Worm (Caenorhabditis elegans) whole organism, L1 larva: ENCODE data around the gene H04J21.4.
A peak's percentile ranks its signal among the peaks of the same experiment; 100 is the strongest.

Experiments used
- C16A3.4 ChIP-seq: fragments of 150-350 bp; optimal IDR thresholded peaks from 2 replicates; lab custom pipeline; 2014; ENCODE audit warnings: missing biosample characterization, missing genetic modification characterization
- C34B4.2 ChIP-seq: sonication (generic microtip); optimal IDR thresholded peaks from 2 replicates; lab custom pipeline; 2017; ENCODE audit warnings: mild to moderate bottlenecking, missing genetic modification characterization, missing compliant biosample characterization
- Y116A8C.19 ChIP-seq: sonication (generic microtip); optimal IDR thresholded peaks from 2 replicates; lab custom pipeline; 2016; ENCODE audit warnings: missing compliant biosample characterization, missing genetic modification characterization, borderline replicate concordance
- aha-1 ChIP-seq: fragments of 150-350 bp; optimal IDR thresholded peaks from 2 replicates; lab custom pipeline; 2014; ENCODE audit warnings: missing biosample characterization, missing genetic modification characterization
- aly-2 ChIP-seq: fragments of 150-350 bp; optimal IDR thresholded peaks from 2 replicates; lab custom pipeline; 2014; ENCODE audit warnings: missing biosample characterization, missing genetic modification characterization
- ama-1 ChIP-seq: fragments of 150-350 bp; optimal IDR thresholded peaks from 2 replicates; lab custom pipeline; 2014
- blmp-1 ChIP-seq: fragments of 150-350 bp; optimal IDR thresholded peaks from 2 replicates; lab custom pipeline; 2014; ENCODE audit warnings: missing biosample characterization, missing genetic modification characterization
- ceh-63 ChIP-seq: fragments of 200-800 bp; sonication (Bioruptor generic); optimal IDR thresholded peaks from 2 replicates; lab custom pipeline; 2018; ENCODE audit warnings: mild to moderate bottlenecking, missing genetic modification characterization, missing compliant biosample characterization
- ceh-82 ChIP-seq, 3 experiments: fragments of 150-350 bp in 1 of 3; sonication (generic microtip) in 2 of 3; optimal IDR thresholded peaks; 2 replicates each; lab custom pipeline; 2014 to 2017; ENCODE audit warnings: missing biosample characterization in 3 of 3, missing genetic modification characterization in 3 of 3
- ceh-90 ChIP-seq: sonication (generic microtip); optimal IDR thresholded peaks from 2 replicates; lab custom pipeline; 2016; ENCODE audit warnings: missing genetic modification characterization, missing compliant biosample characterization
- dpl-1 ChIP-seq, 3 experiments: fragments of 150-350 bp in 2 of 3; sonication (generic microtip) in 1 of 3; optimal IDR thresholded peaks; 2 replicates each; lab custom pipeline; 2014 to 2017; ENCODE audit warnings: missing biosample characterization in 3 of 3, missing genetic modification characterization in 3 of 3, missing genetic modification reagents in 3 of 3
- dsc-1 ChIP-seq: sonication (generic microtip); optimal IDR thresholded peaks from 2 replicates; lab custom pipeline; 2016; ENCODE audit warnings: mild to moderate bottlenecking, missing genetic modification characterization, missing compliant biosample characterization
- efl-1 ChIP-seq, 4 experiments: fragments of 150-350 bp; optimal IDR thresholded peaks in 3 of 4; peaks in 1 of 4; 1 replicate in 1 of 4; 2 replicates in 3 of 4; lab custom pipeline; 2014; ENCODE audit warnings: missing biosample characterization in 2 of 4, missing genetic modification characterization in 2 of 4, missing genetic modification reagents in 2 of 4
- efl-3 ChIP-seq: fragments of 200-800 bp; sonication (Bioruptor generic); optimal IDR thresholded peaks from 2 replicates; lab custom pipeline; 2018; ENCODE audit warnings: mild to moderate bottlenecking, missing genetic modification characterization, missing compliant biosample characterization
- egl-13 ChIP-seq: sonication (generic microtip); optimal IDR thresholded peaks from 2 replicates; lab custom pipeline; 2016; ENCODE audit warnings: missing genotype, missing genetic modification reagents, missing genetic modification characterization, missing compliant biosample characterization
- elt-2 ChIP-seq: sonication (generic microtip); optimal IDR thresholded peaks from 2 replicates; lab custom pipeline; 2016; ENCODE audit warnings: missing genetic modification characterization, mild to moderate bottlenecking, inconsistent platforms, missing compliant biosample characterization, missing genetic modification reagents
- fkh-10 ChIP-seq: sonication (generic microtip); optimal IDR thresholded peaks from 2 replicates; lab custom pipeline; 2017; ENCODE audit warnings: missing biosample characterization, missing genetic modification reagents, missing genetic modification characterization
- fkh-4 ChIP-seq: sonication (generic microtip); optimal IDR thresholded peaks from 2 replicates; lab custom pipeline; 2016; ENCODE audit warnings: missing compliant biosample characterization, missing genetic modification characterization, borderline replicate concordance
- fos-1 ChIP-seq: fragments of 150-350 bp; optimal IDR thresholded peaks from 2 replicates; lab custom pipeline; 2014; ENCODE audit warnings: missing biosample characterization, missing genetic modification characterization
- grh-1 ChIP-seq: fragments of 200-800 bp; sonication (Bioruptor generic); IDR thresholded peaks from 2 replicates; pipeline ENCODE4 v1.3.6; 2022; ENCODE audit warnings: missing genetic modification reagents, missing genetic modification characterization, missing compliant biosample characterization
- hlh-17 ChIP-seq: fragments of 200-800 bp; sonication (Bioruptor generic); optimal IDR thresholded peaks from 2 replicates; lab custom pipeline; 2018; ENCODE audit warnings: missing genetic modification characterization, mild to moderate bottlenecking, missing compliant biosample characterization, moderate library complexity, borderline replicate concordance
- hlh-4 ChIP-seq: sonication (generic microtip); optimal IDR thresholded peaks from 2 replicates; lab custom pipeline; 2016; ENCODE audit warnings: mild to moderate bottlenecking, missing genetic modification characterization, missing compliant biosample characterization
- hpl-2 ChIP-seq: fragments of 150-350 bp; optimal IDR thresholded peaks from 2 replicates; lab custom pipeline; 2014; ENCODE audit warnings: missing biosample characterization, missing genetic modification reagents, missing genetic modification characterization
- isw-1 ChIP-seq: fragments of 200-800 bp; sonication (Bioruptor generic); IDR thresholded peaks from 2 replicates; pipeline ENCODE4 v1.3.6; 2022; ENCODE audit warnings: missing genetic modification characterization, missing compliant biosample characterization
- jun-1 ChIP-seq: fragments of 150-350 bp; optimal IDR thresholded peaks from 2 replicates; lab custom pipeline; 2014; ENCODE audit warnings: missing biosample characterization, missing genetic modification reagents, missing genetic modification characterization
- lin-13 ChIP-seq: fragments of 150-350 bp; optimal IDR thresholded peaks from 2 replicates; lab custom pipeline; 2014; ENCODE audit warnings: missing biosample characterization, missing genetic modification reagents, missing genetic modification characterization
- lin-14 ChIP-seq: fragments of 200-800 bp; sonication (Bioruptor generic); optimal IDR thresholded peaks from 2 replicates; lab custom pipeline; 2018; ENCODE audit warnings: mild to moderate bottlenecking, missing genetic modification characterization, moderate library complexity, missing compliant biosample characterization
- lin-15B ChIP-seq: fragments of 150-350 bp; sonication (generic microtip); optimal IDR thresholded peaks from 3 replicates; lab custom pipeline; 2014; ENCODE audit warnings: missing biosample characterization, missing genetic modification characterization
- mab-9 ChIP-seq: fragments of 200-800 bp; sonication (Bioruptor generic); IDR thresholded peaks from 2 replicates; pipeline ENCODE4 v1.3.6; 2022; ENCODE audit warnings: missing genetic modification reagents, missing genetic modification characterization, missing compliant biosample characterization
- mdl-1 ChIP-seq, 2 experiments: fragments of 150-350 bp; optimal IDR thresholded peaks; 2 replicates each; lab custom pipeline; 2014 to 2017; ENCODE audit warnings: missing biosample characterization in 2 of 2, missing genetic modification characterization in 2 of 2, inconsistent platforms in 1 of 2
- mep-1 ChIP-seq: fragments of 150-350 bp; optimal IDR thresholded peaks from 2 replicates; lab custom pipeline; 2014; ENCODE audit warnings: missing biosample characterization, missing genetic modification characterization
- nhr-19 ChIP-seq: fragments of 200-800 bp; sonication (Bioruptor generic); conservative IDR thresholded peaks from 2 replicates; pipeline ENCODE4 v1.3.6; 2022; ENCODE audit warnings: missing genetic modification characterization, missing compliant biosample characterization
- nhr-28 ChIP-seq: fragments of 150-350 bp; optimal IDR thresholded peaks from 2 replicates; lab custom pipeline; 2014; ENCODE audit warnings: missing biosample characterization, missing genetic modification characterization
- nhr-77 ChIP-seq: fragments of 150-350 bp; optimal IDR thresholded peaks from 2 replicates; lab custom pipeline; 2014; ENCODE audit warnings: missing biosample characterization, missing genetic modification characterization
- nhr-84 ChIP-seq: sonication (generic microtip); optimal IDR thresholded peaks from 2 replicates; lab custom pipeline; 2017; ENCODE audit warnings: missing biosample characterization, missing genetic modification characterization
- nhr-85 ChIP-seq: sonication (generic microtip); peaks from one replicate; lab custom pipeline; 2016; ENCODE audit warnings: missing genetic modification characterization, inconsistent platforms, missing compliant biosample characterization
- nhr-90 ChIP-seq: sonication (generic microtip); optimal IDR thresholded peaks from 2 replicates; lab custom pipeline; 2016; ENCODE audit warnings: mild to moderate bottlenecking, missing genetic modification characterization, missing compliant biosample characterization; ENCODE audit not compliant: poor library complexity
- pax-3 ChIP-seq: fragments of 200-800 bp; sonication (Bioruptor generic); optimal IDR thresholded peaks from 2 replicates; lab custom pipeline; 2018; ENCODE audit warnings: mild to moderate bottlenecking, missing genetic modification characterization, moderate library complexity, missing compliant biosample characterization
- pqm-1 ChIP-seq: sonication (generic microtip); optimal IDR thresholded peaks from 3 replicates; lab custom pipeline; 2017; ENCODE audit warnings: missing biosample characterization, missing genetic modification characterization
- rnt-1 ChIP-seq: sonication (generic microtip); optimal IDR thresholded peaks from 2 replicates; lab custom pipeline; 2016; ENCODE audit warnings: mild to moderate bottlenecking, missing genetic modification characterization, moderate library complexity, missing compliant biosample characterization
- snpc-4 ChIP-seq: fragments of 150-350 bp; optimal IDR thresholded peaks from 2 replicates; lab custom pipeline; 2014; ENCODE audit warnings: missing biosample characterization, missing genetic modification characterization
- sox-4 ChIP-seq: sonication (generic microtip); optimal IDR thresholded peaks from 2 replicates; lab custom pipeline; 2016; ENCODE audit warnings: missing genetic modification characterization, missing compliant biosample characterization
- sptf-1 ChIP-seq: fragments of 150-350 bp; optimal IDR thresholded peaks from 2 replicates; lab custom pipeline; 2014; ENCODE audit warnings: missing biosample characterization, missing genetic modification characterization
- tlp-1 ChIP-seq: fragments of 150-350 bp; optimal IDR thresholded peaks from 2 replicates; lab custom pipeline; 2014; ENCODE audit warnings: missing biosample characterization, missing genetic modification characterization
- unc-130 ChIP-seq: fragments of 150-350 bp; optimal IDR thresholded peaks from 2 replicates; lab custom pipeline; 2017; ENCODE audit warnings: missing biosample characterization, missing genetic modification characterization, inconsistent platforms
- unc-30 ChIP-seq: sonication (generic microtip); optimal IDR thresholded peaks from 2 replicates; lab custom pipeline; 2017; ENCODE audit warnings: missing biosample characterization, missing genetic modification characterization
- unc-62 ChIP-seq: fragments of 150-350 bp; optimal IDR thresholded peaks from 2 replicates; lab custom pipeline; 2014; ENCODE audit warnings: missing biosample characterization, missing genetic modification reagents, missing genetic modification characterization
- unc-86 ChIP-seq: sonication (generic microtip); optimal IDR thresholded peaks from 2 replicates; lab custom pipeline; 2016; ENCODE audit warnings: missing genetic modification characterization, missing compliant biosample characterization
- unc-98 ChIP-seq: fragments of 200-800 bp; sonication (Bioruptor generic); IDR thresholded peaks from 2 replicates; pipeline ENCODE4 v1.3.6; 2022; ENCODE audit warnings: missing genetic modification characterization, missing compliant biosample characterization
- vab-15 ChIP-seq: sonication (generic microtip); optimal IDR thresholded peaks from 2 replicates; lab custom pipeline; 2017; ENCODE audit warnings: missing genotype, mild to moderate bottlenecking, missing genetic modification characterization, missing compliant biosample characterization
- xbp-1 ChIP-seq: sonication (generic microtip); optimal IDR thresholded peaks from 2 replicates; lab custom pipeline; 2016; ENCODE audit warnings: missing genetic modification characterization, missing compliant biosample characterization
- ztf-11 ChIP-seq, 2 experiments: sonication (generic microtip); optimal IDR thresholded peaks; 2 replicates each; lab custom pipeline; 2016 to 2017; ENCODE audit warnings: missing genetic modification characterization in 2 of 2, missing biosample characterization in 1 of 2, missing compliant biosample characterization in 1 of 2
- ztf-4 ChIP-seq: fragments of 150-350 bp; optimal IDR thresholded peaks from 2 replicates; lab custom pipeline; 2014; ENCODE audit warnings: missing biosample characterization, missing genetic modification characterization

H04J21.4 gene

DNA sequence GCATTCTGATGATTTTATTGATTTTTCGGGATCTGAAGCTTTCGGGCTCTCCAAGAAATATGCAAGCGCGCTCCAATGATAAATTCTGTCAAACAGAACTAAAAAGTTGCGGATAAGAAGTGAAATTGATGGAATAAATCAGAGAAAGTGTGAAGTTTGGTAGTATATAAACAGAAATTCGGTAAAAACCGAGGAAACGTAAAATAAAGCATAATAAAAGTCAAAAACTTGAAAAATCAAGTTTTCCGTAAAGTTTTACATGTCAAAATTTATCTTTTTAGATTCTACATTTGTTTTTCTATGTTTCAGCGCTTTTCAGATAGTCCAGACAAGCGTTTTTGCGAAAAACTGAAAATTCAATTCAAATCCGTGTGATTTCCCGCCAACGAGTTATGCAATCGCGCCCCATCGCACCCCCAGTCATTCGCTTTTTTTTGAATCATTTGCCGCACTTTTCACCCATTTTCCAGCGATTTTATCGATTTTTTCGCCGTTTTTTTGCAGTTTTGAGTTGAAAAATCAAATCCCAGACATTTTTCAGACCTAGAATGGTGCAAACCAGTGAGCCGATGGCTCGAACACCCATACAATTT is 37.2 kb downstream of the H04J21.4 start, which contains the start of the genes Y54F10BM.13 and ppm-1.D:
Gene Y54F10BM.13 (minus strand): TSS at position 51 of the 593 bp plus-strand sequence.
Gene ppm-1.D (plus strand): TSS at position 540 of the 593 bp plus-strand sequence.
- TF ChIP-seq ztf-11 (tag; optimal IDR thresholded peaks at IDR 0.05; lab: Kevin White, UChicago) = no peak
- TF ChIP-seq nhr-19 = 0 out of 2 replicates have a peak, but pooled peaks have one; percentile 7
- no peak; the same call in 1 of the 2 replicates for TF ChIP-seq isw-1 (GFP tag; lab: Robert Waterston, UW)
- TF ChIP-seq dpl-1 (GFP tag; optimal IDR thresholded peaks at IDR 0.05; lab: Kevin White, UChicago) = peak; percentile 89 to 92 (median 90)
- peak; percentile 28 for TF ChIP-seq nhr-85 (tag; lab: Kevin White, UChicago)
- no peak for TF ChIP-seq mep-1 (tag; lab: Kevin White, UChicago)
- no peak for TF ChIP-seq jun-1
- TF ChIP-seq aha-1 (tag; lab: Kevin White, UChicago) = no peak
- TF ChIP-seq pqm-1 (tag; lab: Kevin White, UChicago) = no peak
- TF ChIP-seq sox-4 (tag; lab: Kevin White, UChicago) = no peak
- peak; percentile 31 for TF ChIP-seq C16A3.4 (tag; lab: Kevin White, UChicago)
- peak; percentile 34 for TF ChIP-seq ceh-90 (tag; lab: Kevin White, UChicago)
- no peak for TF ChIP-seq ama-1 (lab: Kevin White, UChicago)
- no peak for TF ChIP-seq C34B4.2 (tag; lab: Kevin White, UChicago)
- peak; percentile 94 to 97 for TF ChIP-seq efl-1 (optimal IDR thresholded peaks at IDR 0.05; lab: Kevin White, UChicago)
- TF ChIP-seq efl-1 (GFP tag; optimal IDR thresholded peaks at IDR 0.05 in 1 of 2; lab: Kevin White, UChicago) = peak; percentile 93 to 99
- TF ChIP-seq vab-15 (tag; lab: Kevin White, UChicago) = no peak
- no peak for TF ChIP-seq grh-1 (GFP tag; lab: Robert Waterston, UW)
- no peak for TF ChIP-seq efl-3 (GFP tag; lab: Kevin White, UChicago)
- TF ChIP-seq unc-98 (GFP tag; lab: Robert Waterston, UW) = peak; percentile 49; the same call in 1 of the 2 replicates
- peak; percentile 19 for TF ChIP-seq unc-86 (tag; lab: Kevin White, UChicago)
- TF ChIP-seq sptf-1 (tag; lab: Kevin White, UChicago) = no peak
- TF ChIP-seq nhr-77 (tag; lab: Kevin White, UChicago) = no peak
- no peak for TF ChIP-seq nhr-84 (tag; lab: Kevin White, UChicago)
- TF ChIP-seq egl-13 = no peak
- no peak for TF ChIP-seq mab-9 (GFP tag; lab: Robert Waterston, UW)
- TF ChIP-seq nhr-28 (tag; lab: Kevin White, UChicago) = no peak
- TF ChIP-seq Y116A8C.19 (tag; lab: Kevin White, UChicago) = no peak
- no peak for TF ChIP-seq fos-1
- peak in 1 of 3 experiments; percentile 41 for TF ChIP-seq ceh-82 (tag; optimal IDR thresholded peaks at IDR 0.05; lab: Kevin White, UChicago)
- peak; percentile 54 for TF ChIP-seq lin-15B (tag; lab: Kevin White, UChicago)
- TF ChIP-seq unc-62 (GFP tag; lab: Kevin White, UChicago) = no peak
- no peak for TF ChIP-seq rnt-1
- TF ChIP-seq pax-3 = no peak
- no peak for TF ChIP-seq dsc-1 (tag; lab: Kevin White, UChicago)
- peak; percentile 42 for TF ChIP-seq xbp-1 (tag; lab: Kevin White, UChicago)
- no peak for TF ChIP-seq unc-30 (tag; lab: Kevin White, UChicago)
- TF ChIP-seq elt-2 (tag; lab: Kevin White, UChicago) = no peak
- no peak for TF ChIP-seq unc-130 (tag; lab: Kevin White, UChicago)
- TF ChIP-seq nhr-90 (tag; lab: Kevin White, UChicago) = no peak
- no peak for TF ChIP-seq ztf-4
- TF ChIP-seq tlp-1 (tag; lab: Kevin White, UChicago) = no peak
- TF ChIP-seq hpl-2 (GFP tag; lab: Kevin White, UChicago) = no peak
- no peak for TF ChIP-seq lin-14 (GFP tag; lab: Kevin White, UChicago)
- no peak for TF ChIP-seq hlh-17 (GFP tag; lab: Kevin White, UChicago)
- no peak for TF ChIP-seq fkh-4 (tag; lab: Kevin White, UChicago)
- TF ChIP-seq blmp-1 (tag; lab: Kevin White, UChicago) = peak; percentile 35
- no peak for TF ChIP-seq aly-2 (tag; lab: Kevin White, UChicago)
- no peak for TF ChIP-seq fkh-10 (GFP tag; lab: Kevin White, UChicago)
- no peak for TF ChIP-seq snpc-4 (tag; lab: Kevin White, UChicago)
- no peak for TF ChIP-seq ceh-63 (GFP tag; lab: Kevin White, UChicago)
- TF ChIP-seq hlh-4 (tag; lab: Kevin White, UChicago) = no peak
- TF ChIP-seq mdl-1 (tag; optimal IDR thresholded peaks at IDR 0.05; lab: Kevin White, UChicago) = no peak
- TF ChIP-seq lin-13 (GFP tag; lab: Kevin White, UChicago) = no peak
